Fruit fly (Drosophila melanogaster): ENCODE data around the gene Fbp1.

- TF ChIP-seq fd96Ca (GFP tag; IDR thresholded peaks at IDR 0.05) (no peak), CG14655 (GFP tag; optimal IDR thresholded peaks at IDR 0.05) (no peak), Snoo (tag; optimal IDR thresholded peaks at IDR 0.05) (no peak), CG10348 (GFP tag; IDR thresholded peaks at IDR 0.05) (no peak)
These were observed 16.2 kb upstream of the Fbp1 start for dm6 chr3L:14114084-14114483.

Data from whole organism, pupa.